Worm (Caenorhabditis elegans) whole organism, L1 larva: ENCODE data around the gene clec-57.

Source experiments
- C04F5.9 ChIP-seq: sonication (generic microtip); optimal IDR thresholded peaks from 2 replicates; lab custom pipeline; 2016; ENCODE audit warnings: missing genetic modification characterization, missing compliant biosample characterization
- C16A3.4 ChIP-seq: fragments of 150-350 bp; optimal IDR thresholded peaks from 2 replicates; lab custom pipeline; 2014; ENCODE audit warnings: missing biosample characterization, missing genetic modification characterization
- Y116A8C.19 ChIP-seq: sonication (generic microtip); optimal IDR thresholded peaks from 2 replicates; lab custom pipeline; 2016; ENCODE audit warnings: missing compliant biosample characterization, missing genetic modification characterization, borderline replicate concordance
- aha-1 ChIP-seq: fragments of 150-350 bp; optimal IDR thresholded peaks from 2 replicates; lab custom pipeline; 2014; ENCODE audit warnings: missing biosample characterization, missing genetic modification characterization
- ceh-63 ChIP-seq: fragments of 200-800 bp; sonication (Bioruptor generic); optimal IDR thresholded peaks from 2 replicates; lab custom pipeline; 2018; ENCODE audit warnings: mild to moderate bottlenecking, missing genetic modification characterization, missing compliant biosample characterization
- ceh-88 ChIP-seq: fragments of 200-800 bp; sonication (Bioruptor generic); IDR thresholded peaks from 2 replicates; pipeline ENCODE4 v1.3.6; 2022; ENCODE audit warnings: missing genetic modification characterization, missing compliant biosample characterization
- dpl-1 ChIP-seq, 3 experiments: fragments of 150-350 bp in 2 of 3; sonication (generic microtip) in 1 of 3; optimal IDR thresholded peaks; 2 replicates each; lab custom pipeline; 2014 to 2017; ENCODE audit warnings: missing biosample characterization in 3 of 3, missing genetic modification characterization in 3 of 3, missing genetic modification reagents in 3 of 3
- efl-1 ChIP-seq, 4 experiments: fragments of 150-350 bp; optimal IDR thresholded peaks in 3 of 4; peaks in 1 of 4; 1 replicate in 1 of 4; 2 replicates in 3 of 4; lab custom pipeline; 2014; ENCODE audit warnings: missing biosample characterization in 2 of 4, missing genetic modification characterization in 2 of 4, missing genetic modification reagents in 2 of 4
- egl-13 ChIP-seq: sonication (generic microtip); optimal IDR thresholded peaks from 2 replicates; lab custom pipeline; 2016; ENCODE audit warnings: missing genotype, missing genetic modification reagents, missing genetic modification characterization, missing compliant biosample characterization
- elt-2 ChIP-seq: sonication (generic microtip); optimal IDR thresholded peaks from 2 replicates; lab custom pipeline; 2016; ENCODE audit warnings: missing genetic modification characterization, mild to moderate bottlenecking, inconsistent platforms, missing compliant biosample characterization, missing genetic modification reagents
- elt-3 ChIP-seq, 6 experiments: fragments of 150-350 bp in 1 of 6; sonication (generic microtip); optimal IDR thresholded peaks; 2 replicates each; lab custom pipeline; 2017 to 2018; ENCODE audit warnings: missing biosample characterization in 6 of 6, missing genetic modification characterization in 6 of 6, inconsistent platforms in 1 of 6
- fkh-4 ChIP-seq: sonication (generic microtip); optimal IDR thresholded peaks from 2 replicates; lab custom pipeline; 2016; ENCODE audit warnings: missing compliant biosample characterization, missing genetic modification characterization, borderline replicate concordance
- fos-1 ChIP-seq: fragments of 150-350 bp; optimal IDR thresholded peaks from 2 replicates; lab custom pipeline; 2014; ENCODE audit warnings: missing biosample characterization, missing genetic modification characterization
- hlh-4 ChIP-seq: sonication (generic microtip); optimal IDR thresholded peaks from 2 replicates; lab custom pipeline; 2016; ENCODE audit warnings: mild to moderate bottlenecking, missing genetic modification characterization, missing compliant biosample characterization
- isw-1 ChIP-seq: fragments of 200-800 bp; sonication (Bioruptor generic); IDR thresholded peaks from 2 replicates; pipeline ENCODE4 v1.3.6; 2022; ENCODE audit warnings: missing genetic modification characterization, missing compliant biosample characterization
- jun-1 ChIP-seq: fragments of 150-350 bp; optimal IDR thresholded peaks from 2 replicates; lab custom pipeline; 2014; ENCODE audit warnings: missing biosample characterization, missing genetic modification reagents, missing genetic modification characterization
- lin-13 ChIP-seq: fragments of 150-350 bp; optimal IDR thresholded peaks from 2 replicates; lab custom pipeline; 2014; ENCODE audit warnings: missing biosample characterization, missing genetic modification reagents, missing genetic modification characterization
- lsy-2 ChIP-seq, 2 experiments: fragments of 150-350 bp; optimal IDR thresholded peaks; 2 replicates each; lab custom pipeline; 2014; ENCODE audit warnings: missing biosample characterization in 2 of 2, missing genetic modification characterization in 2 of 2
- mef-2 ChIP-seq: fragments of 150-350 bp; optimal IDR thresholded peaks from 2 replicates; lab custom pipeline; 2014; ENCODE audit warnings: missing biosample characterization, missing genetic modification characterization
- mep-1 ChIP-seq: fragments of 150-350 bp; optimal IDR thresholded peaks from 2 replicates; lab custom pipeline; 2014; ENCODE audit warnings: missing biosample characterization, missing genetic modification characterization
- nhr-71 ChIP-seq: sonication (generic microtip); optimal IDR thresholded peaks from 2 replicates; lab custom pipeline; 2016; ENCODE audit warnings: mild to moderate bottlenecking, missing genetic modification characterization, moderate library complexity, missing compliant biosample characterization
- nhr-90 ChIP-seq: sonication (generic microtip); optimal IDR thresholded peaks from 2 replicates; lab custom pipeline; 2016; ENCODE audit warnings: mild to moderate bottlenecking, missing genetic modification characterization, missing compliant biosample characterization; ENCODE audit not compliant: poor library complexity
- pax-3 ChIP-seq: fragments of 200-800 bp; sonication (Bioruptor generic); optimal IDR thresholded peaks from 2 replicates; lab custom pipeline; 2018; ENCODE audit warnings: mild to moderate bottlenecking, missing genetic modification characterization, moderate library complexity, missing compliant biosample characterization
- skn-1 ChIP-seq: fragments of 150-350 bp; optimal IDR thresholded peaks from 2 replicates; lab custom pipeline; 2014; ENCODE audit warnings: missing biosample characterization, missing genetic modification characterization
- sox-4 ChIP-seq: sonication (generic microtip); optimal IDR thresholded peaks from 2 replicates; lab custom pipeline; 2016; ENCODE audit warnings: missing genetic modification characterization, missing compliant biosample characterization
- sptf-1 ChIP-seq: fragments of 150-350 bp; optimal IDR thresholded peaks from 2 replicates; lab custom pipeline; 2014; ENCODE audit warnings: missing biosample characterization, missing genetic modification characterization
- sup-37 ChIP-seq: fragments of 200-800 bp; sonication (Bioruptor generic); optimal IDR thresholded peaks from 2 replicates; lab custom pipeline; 2018; ENCODE audit warnings: mild to moderate bottlenecking, missing genetic modification characterization, missing compliant biosample characterization
- unc-130 ChIP-seq: fragments of 150-350 bp; optimal IDR thresholded peaks from 2 replicates; lab custom pipeline; 2017; ENCODE audit warnings: missing biosample characterization, missing genetic modification characterization, inconsistent platforms
- unc-86 ChIP-seq: sonication (generic microtip); optimal IDR thresholded peaks from 2 replicates; lab custom pipeline; 2016; ENCODE audit warnings: missing genetic modification characterization, missing compliant biosample characterization
- unc-98 ChIP-seq: fragments of 200-800 bp; sonication (Bioruptor generic); IDR thresholded peaks from 2 replicates; pipeline ENCODE4 v1.3.6; 2022; ENCODE audit warnings: missing genetic modification characterization, missing compliant biosample characterization
- vab-15 ChIP-seq: sonication (generic microtip); optimal IDR thresholded peaks from 2 replicates; lab custom pipeline; 2017; ENCODE audit warnings: missing genotype, mild to moderate bottlenecking, missing genetic modification characterization, missing compliant biosample characterization
- zip-4 ChIP-seq: fragments of 200-800 bp; sonication (Bioruptor generic); optimal IDR thresholded peaks from 2 replicates; lab custom pipeline; 2018; ENCODE audit warnings: mild to moderate bottlenecking, missing genetic modification characterization, moderate library complexity, missing compliant biosample characterization
- ztf-4 ChIP-seq: fragments of 150-350 bp; optimal IDR thresholded peaks from 2 replicates; lab custom pipeline; 2014; ENCODE audit warnings: missing biosample characterization, missing genetic modification characterization

clec-57 gene

ce11 chrV:14468196-14468874 lies 696 bp upstream of the clec-57 start, which contains the start of gene srz-97 (continued):
- no peak for TF ChIP-seq fos-1 (tag; lab: Kevin White, UChicago)
- TF ChIP-seq hlh-4 (tag; lab: Kevin White, UChicago): peak; percentile 4
- no peak for TF ChIP-seq pax-3 (tag; lab: Kevin White, UChicago)
- peak; percentile 73 for TF ChIP-seq nhr-71 (tag; lab: Kevin White, UChicago)
- no peak for TF ChIP-seq unc-98
- TF ChIP-seq, all 84 proteins: peak for 21

- TF ChIP-seq mep-1 (tag; lab: Kevin White, UChicago) (no peak), efl-1 (optimal IDR thresholded peaks at IDR 0.05; lab: Kevin White, UChicago) (no peak), efl-1 (GFP tag; optimal IDR thresholded peaks at IDR 0.05 in 1 of 2; lab: Kevin White, UChicago) (peak in 1 of 2 experiments; percentile 85), ztf-4 (tag; lab: Kevin White, UChicago) (no peak)
These were observed 3.2 kb downstream of the clec-57 start, which contains the start of gene clec-227 for ce11 chrV:14472229-14472628. clec-227 (plus strand) TSS chrV:14472529.

- TF ChIP-seq fos-1 (tag; lab: Kevin White, UChicago) (no peak), jun-1 (tag; lab: Kevin White, UChicago) (no peak), nhr-90 (tag; lab: Kevin White, UChicago) (no peak), isw-1 (GFP tag; lab: Robert Waterston, UW) (no peak), dpl-1 (GFP tag; optimal IDR thresholded peaks at IDR 0.05; lab: Kevin White, UChicago) (no peak), nhr-71 (tag; lab: Kevin White, UChicago) (no peak), sox-4 (tag; lab: Kevin White, UChicago) (no peak), zip-4 (GFP tag; lab: Kevin White, UChicago) (no peak), C16A3.4 (tag; lab: Kevin White, UChicago) (no peak), egl-13 (no peak), ceh-63 (GFP tag; lab: Kevin White, UChicago) (no peak), unc-130 (no peak), mef-2 (tag; lab: Kevin White, UChicago) (no peak), unc-86 (tag; lab: Kevin White, UChicago) (no peak)
These were observed 5.1 kb downstream of the clec-57 start, which contains the start of gene clec-56 for ce11 chrV:14474099-14474498. clec-56 (plus strand) TSS chrV:14474399.

ce11 chrV:14476680-14477079 lies 7.6 kb downstream of the clec-57 start, which contains the start of gene clec-54:
clec-54 (plus strand) TSS chrV:14476903.
- TF ChIP-seq efl-1 (optimal IDR thresholded peaks at IDR 0.05; lab: Kevin White, UChicago) (no peak), efl-1 (GFP tag; optimal IDR thresholded peaks at IDR 0.05 in 1 of 2; lab: Kevin White, UChicago) (peak in 1 of 2 experiments; percentile 63), elt-2 (tag; lab: Kevin White, UChicago) (peak; percentile 52), vab-15 (tag; lab: Kevin White, UChicago) (no peak), Y116A8C.19 (tag; lab: Kevin White, UChicago) (no peak), pax-3 (tag; lab: Kevin White, UChicago) (no peak)

- TF ChIP-seq elt-2 (tag; lab: Kevin White, UChicago) (peak; percentile 40), sup-37 (GFP tag; lab: Kevin White, UChicago) (no peak)
These were observed 9.9 kb downstream of the clec-57 start, which contains the start of gene clec-55 for ce11 chrV:14478979-14479378. clec-55 (plus strand) TSS chrV:14479279.

ce11 chrV:14480533-14480932 lies 11.5 kb downstream of the clec-57 start:
- TF ChIP-seq C04F5.9 (tag; lab: Kevin White, UChicago): no peak

ce11 chrV:14481401-14481800 lies 12.4 kb downstream of the clec-57 start, which contains the start of gene R02D5.7:
R02D5.7 (minus strand) TSS chrV:14481501.
- TF ChIP-seq sptf-1 (tag; lab: Kevin White, UChicago) (no peak), lin-13 (no peak), lsy-2 (tag; optimal IDR thresholded peaks at IDR 0.05; lab: Kevin White, UChicago) (no peak), fos-1 (tag; lab: Kevin White, UChicago) (no peak), elt-3 (tag; optimal IDR thresholded peaks at IDR 0.05; lab: Kevin White, UChicago) (no peak), ceh-88 (GFP tag; lab: Robert Waterston, UW) (no peak), fkh-4 (no peak), skn-1 (no peak), isw-1 (GFP tag; lab: Robert Waterston, UW) (no peak), mep-1 (tag; lab: Kevin White, UChicago) (no peak), aha-1 (tag; lab: Kevin White, UChicago) (no peak), C04F5.9 (tag; lab: Kevin White, UChicago) (no peak)
